Fruit fly (Drosophila melanogaster) whole organism, embryonic: ENCODE data around the gene Toll-4.

Source experiments
- Abd-B ChIP-seq: fragments of 200-800 bp; sonication (Bioruptor generic); optimal IDR thresholded peaks from 2 replicates; lab custom pipeline; 2018; ENCODE audit warnings: missing biosample characterization, mild to moderate bottlenecking, missing genetic modification characterization, moderate library complexity
- Blimp-1 ChIP-seq: fragments of 200-800 bp; sonication (Bioruptor generic); optimal IDR thresholded peaks from 3 replicates; lab custom pipeline; 2018; ENCODE audit warnings: missing biosample characterization, missing genetic modification characterization, mild to moderate bottlenecking, moderate library complexity, missing genetic modification reagents
- CG12071 ChIP-seq: fragments of 200-800 bp; sonication (Bioruptor generic); optimal IDR thresholded peaks from 3 replicates; lab custom pipeline; 2018; ENCODE audit warnings: missing biosample characterization, mild to moderate bottlenecking, missing genetic modification characterization
- CG12769 ChIP-seq: fragments of 200-800 bp; sonication (Bioruptor generic); optimal IDR thresholded peaks from 2 replicates; lab custom pipeline; 2019; ENCODE audit warnings: missing biosample characterization, mild to moderate bottlenecking, missing genetic modification characterization, moderate library complexity
- CG13123 ChIP-seq: fragments of 200-800 bp; sonication (Bioruptor generic); optimal IDR thresholded peaks from 2 replicates; lab custom pipeline; 2016; ENCODE audit warnings: missing biosample characterization, missing genetic modification characterization
- CG16863 ChIP-seq: fragments of 200-800 bp; sonication (Bioruptor generic); optimal IDR thresholded peaks from 3 replicates; lab custom pipeline; 2016; ENCODE audit warnings: missing biosample characterization, missing genetic modification characterization
- CG2120 ChIP-seq: fragments of 200-800 bp; sonication (Bioruptor generic); optimal IDR thresholded peaks from 3 replicates; lab custom pipeline; 2016; ENCODE audit warnings: missing biosample characterization, missing genetic modification characterization
- CG2199 ChIP-seq: fragments of 200-800 bp; sonication (Bioruptor generic); IDR thresholded peaks from 3 replicates; pipeline ENCODE4 v1.3.6; 2022; ENCODE audit warnings: missing biosample characterization, missing genetic modification characterization
- CG2712 ChIP-seq: fragments of 200-800 bp; optimal IDR thresholded peaks from 3 replicates; lab custom pipeline; 2019; ENCODE audit warnings: missing biosample characterization, mild to moderate bottlenecking, missing genetic modification characterization, moderate library complexity
- CG6272 ChIP-seq: fragments of 200-800 bp; sonication (Bioruptor generic); IDR thresholded peaks from 2 replicates; pipeline ENCODE4 v1.3.6; 2022; ENCODE audit warnings: missing biosample characterization, missing genetic modification characterization
- CG7928 ChIP-seq: fragments of 200-800 bp; sonication (Bioruptor generic); optimal IDR thresholded peaks from 2 replicates; lab custom pipeline; 2017; ENCODE audit warnings: missing biosample characterization, mild to moderate bottlenecking, missing genetic modification characterization
- CG8478 ChIP-seq: fragments of >200 bp; optimal IDR thresholded peaks from 2 replicates; lab custom pipeline; 2018
- CG9609 ChIP-seq: fragments of 200-800 bp; sonication (Bioruptor generic); optimal IDR thresholded peaks from 3 replicates; lab custom pipeline; 2016; ENCODE audit warnings: missing biosample characterization, missing genetic modification characterization
- CG9727 ChIP-seq: fragments of 200-800 bp; sonication (Bioruptor generic); optimal IDR thresholded peaks from 3 replicates; lab custom pipeline; 2017; ENCODE audit warnings: missing biosample characterization, mild to moderate bottlenecking, missing genetic modification characterization
- Doc3 ChIP-seq: fragments of 200-800 bp; sonication (Bioruptor generic); IDR thresholded peaks from 3 replicates; pipeline ENCODE4 v1.3.6; 2022; ENCODE audit warnings: missing biosample characterization, missing genetic modification characterization; ENCODE audit not compliant: partially characterized antibody
- Drgx ChIP-seq: fragments of 200-800 bp; sonication (Bioruptor generic); IDR thresholded peaks from 2 replicates; pipeline ENCODE4 v1.3.6; 2022; ENCODE audit warnings: missing biosample characterization, missing genetic modification characterization
- E2f1 ChIP-seq: fragments of 200-800 bp; sonication (Bioruptor generic); IDR thresholded peaks from 2 replicates; pipeline ENCODE4 v1.3.6; 2022; ENCODE audit warnings: missing biosample characterization, missing genetic modification characterization
- Eip74EF ChIP-seq, 2 experiments: fragments of 200-800 bp in 1 of 2; fragments of >200 bp in 1 of 2; sonication (Bioruptor generic) in 1 of 2; optimal IDR thresholded peaks; 2 replicates each; lab custom pipeline; 2017 to 2019; ENCODE audit warnings: missing biosample characterization in 2 of 2, missing genetic modification characterization in 2 of 2, mild to moderate bottlenecking in 1 of 2, moderate library complexity in 1 of 2
- H15 ChIP-seq: fragments of 200-800 bp; sonication (Bioruptor generic); IDR thresholded peaks from 3 replicates; pipeline ENCODE4 v1.3.6; 2022; ENCODE audit warnings: missing biosample characterization, missing genetic modification characterization
- H2.0 ChIP-seq: fragments of 200-800 bp; sonication (Bioruptor generic); IDR thresholded peaks from 2 replicates; pipeline ENCODE4 v1.3.6; 2022; ENCODE audit warnings: missing biosample characterization, missing genetic modification characterization
- Jarid2 ChIP-seq: fragments of 200-800 bp; sonication (Bioruptor generic); optimal IDR thresholded peaks from 3 replicates; lab custom pipeline; 2017; ENCODE audit warnings: mild to moderate bottlenecking, missing biosample characterization, missing genetic modification reagents, missing genetic modification characterization
- Mad ChIP-seq: fragments of 200-800 bp; sonication (Bioruptor generic); optimal IDR thresholded peaks from 2 replicates; lab custom pipeline; 2016; ENCODE audit warnings: missing biosample characterization, missing genetic modification characterization
- Meics ChIP-seq: fragments of 200-800 bp; sonication (Bioruptor generic); optimal IDR thresholded peaks from 2 replicates; lab custom pipeline; 2017; ENCODE audit warnings: missing biosample characterization, mild to moderate bottlenecking, missing genetic modification characterization
- Ravus ChIP-seq: fragments of 200-800 bp; sonication (Bioruptor generic); IDR thresholded peaks from 2 replicates; pipeline ENCODE4 v1.3.6; 2022; ENCODE audit warnings: missing biosample characterization, missing genetic modification characterization
- abd-A ChIP-seq: fragments of 200-800 bp; sonication (Bioruptor generic); optimal IDR thresholded peaks from 3 replicates; lab custom pipeline; 2019; ENCODE audit warnings: missing biosample characterization, mild to moderate bottlenecking, missing genetic modification characterization, moderate library complexity
- chm ChIP-seq: fragments of 200-800 bp; sonication (Bioruptor generic); IDR thresholded peaks from 2 replicates; pipeline ENCODE4 v1.3.6; 2022; ENCODE audit warnings: missing biosample characterization, missing genetic modification characterization
- crol ChIP-seq: fragments of 200-800 bp; sonication (Bioruptor generic); IDR thresholded peaks from 2 replicates; pipeline ENCODE4 v1.3.6; 2022; ENCODE audit warnings: missing biosample characterization, missing genetic modification characterization
- esg ChIP-seq: fragments of 200-800 bp; sonication (Bioruptor generic); conservative IDR thresholded peaks from 2 replicates; pipeline ENCODE4 v1.3.6; 2022; ENCODE audit warnings: missing biosample characterization, missing genetic modification characterization
- ewg ChIP-seq: fragments of 200-800 bp; sonication (Bioruptor generic); optimal IDR thresholded peaks from 3 replicates; lab custom pipeline; 2017; ENCODE audit warnings: mild to moderate bottlenecking, missing biosample characterization, missing genetic modification reagents, missing genetic modification characterization
- fd102C ChIP-seq: fragments of 200-800 bp; sonication (Bioruptor generic); optimal IDR thresholded peaks from 2 replicates; lab custom pipeline; 2018; ENCODE audit warnings: missing biosample characterization, mild to moderate bottlenecking, missing genetic modification characterization, moderate library complexity
- maf-S ChIP-seq: fragments of 200-800 bp; sonication (Bioruptor generic); optimal IDR thresholded peaks from 2 replicates; lab custom pipeline; 2016; ENCODE audit warnings: missing biosample characterization, missing genetic modification characterization
- onecut ChIP-seq: fragments of 200-800 bp; sonication (Bioruptor generic); IDR thresholded peaks from 2 replicates; pipeline ENCODE4 v1.3.6; 2022; ENCODE audit warnings: missing biosample characterization, missing genetic modification characterization
- prd ChIP-seq, 3 experiments: fragments of >200 bp in 2 of 3; fragments of 200-800 bp in 1 of 3; sonication (Bioruptor generic) in 1 of 3; optimal IDR thresholded peaks in 2 of 3; IDR thresholded peaks in 1 of 3; 2 replicates in 2 of 3; 3 replicates in 1 of 3; pipeline versions ENCODE4 v1.3.6 to Lab custom; 2017 to 2022; ENCODE audit warnings: missing biosample characterization in 1 of 3, missing genetic modification characterization in 1 of 3
- run ChIP-seq: fragments of 200-800 bp; sonication (Bioruptor generic); optimal IDR thresholded peaks from 3 replicates; lab custom pipeline; 2018; ENCODE audit warnings: missing biosample characterization, mild to moderate bottlenecking, missing genetic modification characterization
- salm ChIP-seq: fragments of 200-800 bp; sonication (Bioruptor generic); optimal IDR thresholded peaks from 2 replicates; lab custom pipeline; 2018; ENCODE audit warnings: missing biosample characterization, mild to moderate bottlenecking, missing genetic modification characterization
- sd ChIP-seq: fragments of 200-800 bp; sonication (Bioruptor generic); optimal IDR thresholded peaks from 3 replicates; lab custom pipeline; 2018; ENCODE audit warnings: missing biosample characterization, mild to moderate bottlenecking, missing genetic modification characterization, moderate library complexity
- sisA ChIP-seq: fragments of 200-800 bp; sonication (Bioruptor generic); IDR thresholded peaks from 2 replicates; pipeline ENCODE4 v1.3.6; 2022; ENCODE audit warnings: missing biosample characterization, missing genetic modification characterization
- sqz ChIP-seq: fragments of 200-800 bp; sonication (Bioruptor generic); optimal IDR thresholded peaks from 3 replicates; lab custom pipeline; 2018; ENCODE audit warnings: missing biosample characterization, mild to moderate bottlenecking, missing genetic modification characterization
- sr ChIP-seq: fragments of 200-800 bp; sonication (Bioruptor generic); IDR thresholded peaks from 3 replicates; pipeline ENCODE4 v1.3.6; 2022; ENCODE audit warnings: missing biosample characterization, missing genetic modification characterization
- wor ChIP-seq: fragments of 200-800 bp; sonication (Bioruptor generic); IDR thresholded peaks from 2 replicates; pipeline ENCODE4 v1.3.6; 2022; ENCODE audit warnings: missing biosample characterization, missing genetic modification characterization

The Toll-4 gene

dm6 chr2L:9127072-9127646, 43.3 kb downstream of the Toll-4 start (continued):
- no peak for TF ChIP-seq CG2120 (GFP tag; lab: Kevin White, UChicago)
- no peak for TF ChIP-seq Doc3 (GFP tag; lab: Robert Waterston, UW)
- no peak for TF ChIP-seq CG13123
- no peak for TF ChIP-seq H15 (GFP tag; lab: Robert Waterston, UW)
- TF ChIP-seq sisA (GFP tag; lab: Robert Waterston, UW) = peak; percentile 3; the same call in 1 of the 2 replicates
- no peak for TF ChIP-seq Mad (GFP tag; lab: Kevin White, UChicago)
- 0 out of 2 replicates have a peak, but pooled peaks have one; percentile 14 for TF ChIP-seq esg
- TF ChIP-seq H2.0 (GFP tag; lab: Robert Waterston, UW) = no peak
- TF ChIP-seq, all 482 proteins: peak for 17

- 0 out of 3 replicates have a peak, but pooled peaks have one; percentile 11 for TF ChIP-seq CG2199 (GFP tag; lab: Robert Waterston, UW)
- TF ChIP-seq CG9609 = no peak
- TF ChIP-seq CG9727 (GFP tag; lab: Kevin White, UChicago) = no peak
- TF ChIP-seq CG12071 (GFP tag; lab: Kevin White, UChicago) = no peak
- TF ChIP-seq prd (optimal IDR thresholded peaks at IDR 0.05; lab: Kevin White, UChicago) = no peak
- TF ChIP-seq prd (GFP tag; IDR thresholded peaks at IDR 0.05; lab: Robert Waterston, UW) = no peak
- TF ChIP-seq CG12769 (tag; lab: Kevin White, UChicago) = peak; percentile 22
- TF ChIP-seq Doc3 (GFP tag; lab: Robert Waterston, UW) = no peak
- TF ChIP-seq fd102C (GFP tag; lab: Kevin White, UChicago) = no peak
- no peak for TF ChIP-seq Jarid2
- no peak for TF ChIP-seq CG7928 (GFP tag; lab: Kevin White, UChicago)
- no peak for TF ChIP-seq run (tag; lab: Kevin White, UChicago)
- no peak for TF ChIP-seq salm (tag; lab: Kevin White, UChicago)
- no peak for TF ChIP-seq maf-S
- no peak for TF ChIP-seq CG16863 (GFP tag; lab: Kevin White, UChicago)
- TF ChIP-seq Meics (GFP tag; lab: Kevin White, UChicago) = no peak
- TF ChIP-seq Ravus = no peak
- peak; percentile 15 for TF ChIP-seq sd
- no peak for TF ChIP-seq Abd-B
- no peak for TF ChIP-seq Drgx (GFP tag; lab: Robert Waterston, UW)
- TF ChIP-seq Blimp-1 = no peak
- TF ChIP-seq CG6272 (GFP tag; lab: Robert Waterston, UW) = no peak
- peak; percentile 26 for TF ChIP-seq sqz (GFP tag; lab: Kevin White, UChicago)
- no peak for TF ChIP-seq CG8478
- no peak for TF ChIP-seq wor (GFP tag; lab: Robert Waterston, UW)
- TF ChIP-seq crol (GFP tag; lab: Robert Waterston, UW) = peak; percentile 66; the same call in 1 of the 2 replicates
- TF ChIP-seq Eip74EF (GFP tag; optimal IDR thresholded peaks at IDR 0.05; lab: Kevin White, UChicago) = no peak
- no peak for TF ChIP-seq Mad (GFP tag; lab: Kevin White, UChicago)
- TF ChIP-seq chm (GFP tag; lab: Robert Waterston, UW) = no peak
- TF ChIP-seq onecut (GFP tag; lab: Robert Waterston, UW) = no peak
- no peak for TF ChIP-seq ewg (GFP tag; lab: Kevin White, UChicago)
- TF ChIP-seq CG2712 (tag; lab: Kevin White, UChicago) = no peak
- TF ChIP-seq sr = peak; percentile 84
- TF ChIP-seq E2f1 = no peak
- TF ChIP-seq abd-A (tag; lab: Kevin White, UChicago) = peak; percentile 92
These were observed 47.0 kb downstream of the Toll-4 start for dm6 chr2L:9130934-9131333.
